Worm (Caenorhabditis elegans) whole organism, L1 larva: ENCODE data around the gene T28A8.2.

Experiments used
- aly-2 ChIP-seq: fragments of 150-350 bp; optimal IDR thresholded peaks from 2 replicates; lab custom pipeline; 2014; ENCODE audit warnings: missing biosample characterization, missing genetic modification characterization
- dpl-1 ChIP-seq, 3 experiments: fragments of 150-350 bp in 2 of 3; sonication (generic microtip) in 1 of 3; optimal IDR thresholded peaks; 2 replicates each; lab custom pipeline; 2014 to 2017; ENCODE audit warnings: missing biosample characterization in 3 of 3, missing genetic modification characterization in 3 of 3, missing genetic modification reagents in 3 of 3
- elt-3 ChIP-seq, 6 experiments: fragments of 150-350 bp in 1 of 6; sonication (generic microtip); optimal IDR thresholded peaks; 2 replicates each; lab custom pipeline; 2017 to 2018; ENCODE audit warnings: missing biosample characterization in 6 of 6, missing genetic modification characterization in 6 of 6, inconsistent platforms in 1 of 6
- unc-86 ChIP-seq: sonication (generic microtip); optimal IDR thresholded peaks from 2 replicates; lab custom pipeline; 2016; ENCODE audit warnings: missing genetic modification characterization, missing compliant biosample characterization
- zip-4 ChIP-seq: fragments of 200-800 bp; sonication (Bioruptor generic); optimal IDR thresholded peaks from 2 replicates; lab custom pipeline; 2018; ENCODE audit warnings: mild to moderate bottlenecking, missing genetic modification characterization, moderate library complexity, missing compliant biosample characterization

ce11 chrIII:13457305-13457704 lies 38.2 kb downstream of the T28A8.2 start:
- TF ChIP-seq dpl-1 (GFP tag; optimal IDR thresholded peaks at IDR 0.05; lab: Kevin White, UChicago) = no peak
- no peak for TF ChIP-seq unc-86
- TF ChIP-seq elt-3 (tag; optimal IDR thresholded peaks at IDR 0.05; lab: Kevin White, UChicago) = no peak
- TF ChIP-seq zip-4 = no peak
- no peak for TF ChIP-seq aly-2 (tag; lab: Kevin White, UChicago)
